Worm (Caenorhabditis elegans): ENCODE data around the gene flp-7.

DNA sequence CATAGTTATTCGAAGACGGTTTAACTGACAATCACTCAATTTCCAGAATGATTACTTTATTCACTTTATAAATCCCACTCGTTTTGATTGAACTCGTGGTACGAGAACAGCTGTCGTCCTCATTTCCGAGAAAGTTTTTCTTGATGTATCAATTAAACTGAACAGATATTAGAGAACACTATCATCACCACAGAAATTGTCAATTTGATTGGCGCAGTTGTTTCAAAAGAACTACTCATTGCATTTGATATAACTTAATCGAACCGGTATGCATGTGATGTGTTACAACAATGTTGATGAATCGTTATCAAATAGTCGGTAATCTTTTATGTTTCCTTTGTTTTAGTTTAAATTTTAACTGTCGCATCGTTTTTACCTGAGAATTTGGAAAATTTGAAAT is 48.6 kb upstream of the flp-7 start:
- TF ChIP-seq ama-1 (optimal IDR thresholded peaks at IDR 0.05) (no peak), ets-7 (tag; optimal IDR thresholded peaks at IDR 0.05) (no peak), B0310.2 (tag; optimal IDR thresholded peaks at IDR 0.05) (no peak), flt-1 (GFP tag; IDR thresholded peaks at IDR 0.05) (no peak), F13C5.2 (tag; optimal IDR thresholded peaks at IDR 0.05) (no peak), tbx-11 (GFP tag; IDR thresholded peaks at IDR 0.05) (no peak)

Measured in whole organism, early embryonic.